Worm (Caenorhabditis elegans) whole organism, L4 larva: ENCODE measurements around the gene Y26G10.5.
A peak's percentile ranks its signal among the peaks of the same experiment; 100 is the strongest.

Experiments used
- F49E8.2 ChIP-seq: sonication (generic microtip); optimal IDR thresholded peaks from 2 replicates; lab custom pipeline; 2016; ENCODE audit warnings: missing compliant biosample characterization, mild to moderate bottlenecking, missing genetic modification characterization, borderline replicate concordance
- T20F7.1 ChIP-seq: fragments of 200-800 bp; sonication (Bioruptor generic); optimal IDR thresholded peaks from 2 replicates; lab custom pipeline; 2018; ENCODE audit warnings: mild to moderate bottlenecking, missing genetic modification characterization, missing compliant biosample characterization
- Y105C5A.15 ChIP-seq: fragments of 200-800 bp; sonication (Bioruptor generic); IDR thresholded peaks from 2 replicates; pipeline ENCODE4 v1.3.6; 2022; ENCODE audit warnings: missing genetic modification characterization, missing compliant biosample characterization
- attf-4 ChIP-seq: sonication (generic microtip); optimal IDR thresholded peaks from 3 replicates; lab custom pipeline; 2017; ENCODE audit warnings: missing biosample characterization, missing genetic modification characterization
- ceh-20 ChIP-seq: fragments of 200-800 bp; sonication (Bioruptor generic); IDR thresholded peaks from 2 replicates; pipeline ENCODE4 v1.3.6; 2022; ENCODE audit warnings: missing genetic modification reagents, missing genetic modification characterization, missing compliant biosample characterization
- ceh-28 ChIP-seq: fragments of 150-350 bp; optimal IDR thresholded peaks from 2 replicates; lab custom pipeline; 2014; ENCODE audit warnings: missing biosample characterization, missing genetic modification reagents, missing genetic modification characterization
- ceh-82 ChIP-seq: sonication (generic microtip); optimal IDR thresholded peaks from 2 replicates; lab custom pipeline; 2017; ENCODE audit warnings: missing biosample characterization, missing genetic modification characterization
- ctbp-1 ChIP-seq: fragments of 200-800 bp; sonication (Bioruptor generic); IDR thresholded peaks from 2 replicates; pipeline ENCODE4 v1.3.6; 2022; ENCODE audit warnings: missing genetic modification reagents, missing genetic modification characterization, missing compliant biosample characterization
- daf-12 ChIP-seq: fragments of 150-350 bp; optimal IDR thresholded peaks from 2 replicates; lab custom pipeline; 2014; ENCODE audit warnings: missing biosample characterization, missing genetic modification reagents, missing genetic modification characterization
- daf-19 ChIP-seq: fragments of 200-800 bp; sonication (Bioruptor generic); conservative IDR thresholded peaks from 2 replicates; pipeline ENCODE4 v1.3.6; 2022; ENCODE audit warnings: missing genetic modification characterization, missing compliant biosample characterization
- dmd-6 ChIP-seq: fragments of 200-800 bp; sonication (Bioruptor generic); IDR thresholded peaks from 2 replicates; pipeline ENCODE4 v1.3.6; 2022; ENCODE audit warnings: missing genetic modification reagents, missing genetic modification characterization, missing compliant biosample characterization
- dpl-1 ChIP-seq: fragments of 150-350 bp; optimal IDR thresholded peaks from 2 replicates; lab custom pipeline; 2014; ENCODE audit warnings: missing biosample characterization, missing genetic modification reagents, missing genetic modification characterization
- egl-27 ChIP-seq: sonication (generic microtip); optimal IDR thresholded peaks from 3 replicates; lab custom pipeline; 2017; ENCODE audit warnings: missing biosample characterization, missing genetic modification reagents, missing genetic modification characterization
- fos-1 ChIP-seq: fragments of 150-350 bp; optimal IDR thresholded peaks from 2 replicates; lab custom pipeline; 2014; ENCODE audit warnings: missing biosample characterization, missing genetic modification characterization
- hif-1 ChIP-seq, 2 experiments: sonication (generic microtip); optimal IDR thresholded peaks; 2 replicates each; lab custom pipeline; 2016 to 2017; ENCODE audit warnings: missing compliant biosample characterization in 2 of 2, missing genetic modification characterization in 2 of 2, missing genetic modification reagents in 2 of 2, missing genotype in 2 of 2, mild to moderate bottlenecking in 1 of 2
- hlh-11 ChIP-seq: fragments of 200-800 bp; sonication (Bioruptor generic); optimal IDR thresholded peaks from 2 replicates; lab custom pipeline; 2018; ENCODE audit warnings: mild to moderate bottlenecking, missing genetic modification characterization, missing compliant biosample characterization
- hmg-1.1 ChIP-seq: fragments of 200-800 bp; sonication (Bioruptor generic); IDR thresholded peaks from 2 replicates; pipeline ENCODE4 v1.3.6; 2022; ENCODE audit warnings: missing genetic modification reagents, missing genetic modification characterization, missing compliant biosample characterization
- jun-1 ChIP-seq: fragments of 150-350 bp; optimal IDR thresholded peaks from 2 replicates; lab custom pipeline; 2014; ENCODE audit warnings: missing biosample characterization, missing genetic modification reagents, missing genetic modification characterization
- lim-7 ChIP-seq: fragments of 200-800 bp; sonication (Bioruptor generic); IDR thresholded peaks from 2 replicates; pipeline ENCODE4 v1.3.6; 2022; ENCODE audit warnings: missing genetic modification characterization, missing compliant biosample characterization
- lin-13 ChIP-seq: fragments of 150-350 bp; optimal IDR thresholded peaks from 2 replicates; lab custom pipeline; 2014; ENCODE audit warnings: missing biosample characterization, missing genetic modification reagents, missing genetic modification characterization
- lin-15B ChIP-seq: fragments of 150-350 bp; sonication (generic microtip); optimal IDR thresholded peaks from 3 replicates; lab custom pipeline; 2014; ENCODE audit warnings: missing biosample characterization, missing genetic modification characterization
- lir-3 ChIP-seq: sonication (generic microtip); optimal IDR thresholded peaks from 2 replicates; lab custom pipeline; 2016; ENCODE audit warnings: mild to moderate bottlenecking, missing genetic modification characterization, missing compliant biosample characterization
- madf-5 ChIP-seq, 2 experiments: fragments of 200-800 bp; sonication (Bioruptor generic); IDR thresholded peaks; 2 replicates each; pipeline ENCODE4 v1.3.6; 2022; ENCODE audit warnings: missing compliant biosample characterization in 2 of 2, missing genetic modification characterization in 2 of 2
- mdt-29 ChIP-seq: fragments of 200-800 bp; sonication (Bioruptor generic); IDR thresholded peaks from 2 replicates; pipeline ENCODE4 v1.3.6; 2022; ENCODE audit warnings: missing genetic modification reagents, missing genetic modification characterization, missing compliant biosample characterization
- mes-2 ChIP-seq: sonication (generic microtip); optimal IDR thresholded peaks from 2 replicates; lab custom pipeline; 2016; ENCODE audit warnings: missing genotype, mild to moderate bottlenecking, missing genetic modification characterization, missing compliant biosample characterization; ENCODE audit not compliant: poor library complexity, severe bottlenecking
- mxl-3 ChIP-seq: fragments of 200-800 bp; sonication (Bioruptor generic); optimal IDR thresholded peaks from 2 replicates; lab custom pipeline; 2018; ENCODE audit warnings: mild to moderate bottlenecking, missing genetic modification characterization, missing compliant biosample characterization
- nhr-10 ChIP-seq: fragments of 150-350 bp; optimal IDR thresholded peaks from 2 replicates; lab custom pipeline; 2014; ENCODE audit warnings: missing biosample characterization, missing genetic modification characterization
- nhr-102 ChIP-seq: sonication (generic microtip); optimal IDR thresholded peaks from 2 replicates; lab custom pipeline; 2016; ENCODE audit warnings: mild to moderate bottlenecking, missing genetic modification characterization, moderate library complexity, missing compliant biosample characterization
- nhr-48 ChIP-seq: sonication (generic microtip); optimal IDR thresholded peaks from 2 replicates; lab custom pipeline; 2016; ENCODE audit warnings: mild to moderate bottlenecking, missing genetic modification characterization, missing compliant biosample characterization
- nhr-76 ChIP-seq: fragments of 150-350 bp; optimal IDR thresholded peaks from 2 replicates; lab custom pipeline; 2014; ENCODE audit warnings: missing biosample characterization, missing genetic modification characterization
- nhr-77 ChIP-seq: fragments of 150-350 bp; optimal IDR thresholded peaks from 2 replicates; lab custom pipeline; 2014; ENCODE audit warnings: missing biosample characterization, missing genetic modification characterization
- set-16 ChIP-seq: fragments of 200-800 bp; sonication (Bioruptor generic); IDR thresholded peaks from 2 replicates; pipeline ENCODE4 v1.3.6; 2022; ENCODE audit warnings: missing genetic modification reagents, missing genetic modification characterization, missing compliant biosample characterization
- tra-1 ChIP-seq: fragments of 200-800 bp; sonication (Bioruptor generic); IDR thresholded peaks from 2 replicates; pipeline ENCODE4 v1.3.6; 2022; ENCODE audit warnings: missing genetic modification reagents, missing genetic modification characterization, missing compliant biosample characterization
- unc-130 ChIP-seq: sonication (generic microtip); optimal IDR thresholded peaks from 2 replicates; lab custom pipeline; 2016; ENCODE audit warnings: missing genetic modification reagents, missing genetic modification characterization, missing compliant biosample characterization
- unc-39 ChIP-seq: sonication (generic microtip); optimal IDR thresholded peaks from 2 replicates; lab custom pipeline; 2017; ENCODE audit warnings: missing biosample characterization, missing genetic modification characterization
- vab-7 ChIP-seq: fragments of 200-800 bp; sonication (Bioruptor generic); IDR thresholded peaks from 2 replicates; pipeline ENCODE4 v1.3.6; 2022; ENCODE audit warnings: missing genetic modification reagents, missing genetic modification characterization, missing compliant biosample characterization
- zip-2 ChIP-seq: fragments of 150-350 bp; optimal IDR thresholded peaks from 2 replicates; lab custom pipeline; 2014; ENCODE audit warnings: missing biosample characterization, missing genetic modification characterization
- ztf-11 ChIP-seq: fragments of 150-350 bp; optimal IDR thresholded peaks from 2 replicates; lab custom pipeline; 2014; ENCODE audit warnings: missing biosample characterization, missing genetic modification characterization

Gene Y26G10.5

DNA sequence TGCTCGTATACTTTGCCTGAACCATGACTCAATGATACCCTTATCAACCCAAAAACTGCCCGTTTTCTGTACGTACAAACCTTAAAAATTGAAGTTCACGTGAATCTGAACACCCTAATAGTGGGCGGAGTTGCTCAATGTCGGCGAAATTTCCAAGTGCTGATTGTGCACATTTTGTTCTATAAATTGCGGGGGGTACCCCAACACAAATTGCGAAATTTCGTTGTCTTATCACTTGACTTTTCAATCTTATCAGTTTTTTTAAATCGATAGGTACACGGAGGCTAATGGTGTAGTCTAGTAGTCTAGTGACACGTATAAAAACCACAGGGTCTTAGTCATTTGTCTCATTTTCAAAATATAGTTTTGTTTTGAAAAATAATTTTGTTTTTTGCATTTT is 41.4 kb downstream of the Y26G10.5 start, which contains the start of gene fbxa-108 (continued):
- TF ChIP-seq egl-27 (tag; lab: Kevin White, UChicago) (no peak), mes-2 (tag; lab: Kevin White, UChicago) (peak; percentile 43), hlh-11 (tag; lab: Kevin White, UChicago) (peak; percentile 89)

DNA sequence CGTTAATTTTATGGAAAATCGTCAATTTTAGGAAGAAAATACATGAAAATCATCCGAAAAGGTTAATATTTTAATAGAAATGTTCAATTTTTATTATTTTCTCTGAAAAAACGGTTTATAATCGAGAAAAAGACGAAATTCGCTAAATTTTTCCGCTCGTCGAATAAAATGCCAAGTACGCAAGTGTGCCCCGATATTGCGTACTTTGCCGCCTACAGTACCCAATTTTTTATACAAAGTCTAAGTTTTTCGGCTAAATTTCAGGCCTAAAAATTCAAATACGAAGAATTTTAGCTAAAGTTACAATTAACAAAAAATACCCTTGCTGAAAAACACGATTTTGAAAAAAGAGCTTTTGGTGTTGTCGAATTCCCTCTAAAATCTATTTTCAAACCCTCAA is 41.8 kb downstream of the Y26G10.5 start:
- TF ChIP-seq nhr-77 (tag; lab: Kevin White, UChicago) = no peak
- TF ChIP-seq daf-19 = no peak
- no peak for TF ChIP-seq mxl-3 (GFP tag; lab: Kevin White, UChicago)
- no peak for TF ChIP-seq mdt-29 (GFP tag; lab: Robert Waterston, UW)
- TF ChIP-seq zip-2 = no peak
- no peak for TF ChIP-seq ctbp-1 (GFP tag; lab: Robert Waterston, UW)
- no peak for TF ChIP-seq dpl-1 (GFP tag; lab: Kevin White, UChicago)
- TF ChIP-seq attf-4 = no peak
- TF ChIP-seq lin-15B (tag; lab: Kevin White, UChicago) = no peak
- no peak for TF ChIP-seq jun-1 (tag; lab: Kevin White, UChicago)
- TF ChIP-seq ztf-11 = no peak
- TF ChIP-seq hmg-1.1 (GFP tag; lab: Robert Waterston, UW) = no peak
- no peak for TF ChIP-seq lim-7
- TF ChIP-seq lir-3 (tag; lab: Kevin White, UChicago) = no peak
- TF ChIP-seq vab-7 (GFP tag; lab: Robert Waterston, UW) = no peak
- no peak for TF ChIP-seq egl-27 (tag; lab: Kevin White, UChicago)
- no peak for TF ChIP-seq nhr-48 (tag; lab: Kevin White, UChicago)

DNA sequence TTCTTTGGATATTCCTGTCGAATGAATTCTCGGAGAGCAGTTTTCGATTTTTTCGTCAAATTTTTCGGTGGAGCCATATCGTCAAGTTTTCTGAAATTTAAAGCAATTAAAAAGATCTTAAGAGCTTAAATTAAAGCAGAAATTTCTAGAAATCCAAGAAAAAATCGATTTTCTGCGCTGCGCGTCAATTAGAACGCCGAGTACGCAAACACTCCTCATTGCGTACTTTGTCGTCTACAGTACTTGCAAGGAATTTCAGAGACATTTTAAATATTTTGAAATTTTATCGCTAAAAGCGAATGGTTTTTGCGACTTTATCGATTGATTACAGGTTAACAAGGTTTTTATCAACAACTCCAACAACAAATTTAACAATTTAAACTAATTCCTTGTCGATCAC is 45.4 kb downstream of the Y26G10.5 start:
- TF ChIP-seq lir-3 (tag; lab: Kevin White, UChicago) (no peak), nhr-76 (tag; lab: Kevin White, UChicago) (no peak), ceh-28 (tag; lab: Kevin White, UChicago) (no peak), set-16 (GFP tag; lab: Robert Waterston, UW) (no peak), ceh-20 (GFP tag; lab: Robert Waterston, UW) (no peak), unc-130 (GFP tag; lab: Kevin White, UChicago) (no peak), ceh-82 (tag; lab: Kevin White, UChicago) (no peak), fos-1 (tag; lab: Kevin White, UChicago) (no peak), hif-1 (tag; optimal IDR thresholded peaks at IDR 0.05; lab: Kevin White, UChicago) (no peak), T20F7.1 (GFP tag; lab: Kevin White, UChicago) (no peak), unc-39 (tag; lab: Kevin White, UChicago) (no peak), mes-2 (tag; lab: Kevin White, UChicago) (no peak), nhr-10 (tag; lab: Kevin White, UChicago) (no peak), dmd-6 (no peak)

DNA sequence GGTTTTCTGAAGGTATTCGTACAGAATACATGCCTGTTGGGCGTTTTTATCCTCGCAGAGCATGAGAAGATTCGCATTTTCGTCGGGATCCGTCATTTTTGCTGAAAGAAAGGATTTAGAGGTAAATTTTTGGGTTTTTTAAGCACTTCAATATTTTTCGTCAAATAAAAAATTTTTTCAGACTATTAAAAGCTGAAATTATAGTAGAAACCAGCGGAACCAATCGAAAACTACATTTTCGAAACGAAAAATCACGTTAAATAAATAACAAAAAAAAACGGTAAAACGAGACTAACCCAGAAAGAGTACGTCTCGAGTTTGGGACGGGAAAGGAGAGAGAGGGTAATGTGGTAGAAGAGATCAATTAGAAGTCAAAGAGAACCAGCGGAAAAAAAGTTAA is 50.2 kb downstream of the Y26G10.5 start, which contains the start of gene fbxa-192:
TSS of gene fbxa-192 (minus strand) at position 101 of the 400 bp plus-strand sequence.
- TF ChIP-seq lin-13 (GFP tag; lab: Kevin White, UChicago) (no peak), lir-3 (tag; lab: Kevin White, UChicago) (no peak), F49E8.2 (tag; lab: Kevin White, UChicago) (no peak), daf-12 (tag; lab: Kevin White, UChicago) (no peak), nhr-102 (tag; lab: Kevin White, UChicago) (no peak), egl-27 (tag; lab: Kevin White, UChicago) (no peak), tra-1 (GFP tag; lab: Robert Waterston, UW) (no peak), madf-5 (GFP tag; IDR thresholded peaks at IDR 0.05; lab: Robert Waterston, UW) (no peak), attf-4 (no peak), Y105C5A.15 (GFP tag; lab: Robert Waterston, UW) (no peak), ztf-11 (no peak), mdt-29 (GFP tag; lab: Robert Waterston, UW) (no peak), hlh-11 (tag; lab: Kevin White, UChicago) (no peak)
- TF ChIP-seq, all 104 proteins: peak for 0
